Worm (Caenorhabditis elegans) whole organism, midembryonic: ENCODE results near the gene zip-7.

Source experiments
- T22C8.4 ChIP-seq: fragments of 200-800 bp; sonication (Bioruptor generic); IDR thresholded peaks from 2 replicates; pipeline ENCODE4 v1.3.6; 2022; ENCODE audit warnings: missing genetic modification characterization, missing compliant biosample characterization
- cog-1 ChIP-seq: sonication (generic microtip); optimal IDR thresholded peaks from 2 replicates; lab custom pipeline; 2016; ENCODE audit warnings: missing genetic modification characterization, missing compliant biosample characterization
- flt-1 ChIP-seq: fragments of 200-800 bp; sonication (Bioruptor generic); IDR thresholded peaks from 2 replicates; pipeline ENCODE4 v1.3.6; 2022; ENCODE audit warnings: missing genetic modification characterization, missing compliant biosample characterization
- klf-2 ChIP-seq: fragments of 200-800 bp; sonication (Bioruptor generic); conservative IDR thresholded peaks from 2 replicates; pipeline ENCODE4 v1.3.6; 2022; ENCODE audit warnings: missing genetic modification reagents, missing genetic modification characterization, missing compliant biosample characterization
- med-1 ChIP-seq: sonication (generic microtip); optimal IDR thresholded peaks from 2 replicates; lab custom pipeline; 2017; ENCODE audit warnings: missing genetic modification characterization, mild to moderate bottlenecking, missing compliant biosample characterization, antibody characterized with exemption, missing genetic modification reagents; ENCODE audit not compliant: insufficient read depth
- ref-1 ChIP-seq: fragments of 200-800 bp; sonication (Bioruptor generic); conservative IDR thresholded peaks from 2 replicates; pipeline ENCODE4 v1.3.6; 2022; ENCODE audit warnings: missing genetic modification reagents, missing genetic modification characterization, missing compliant biosample characterization
- ztf-29 ChIP-seq: fragments of 200-800 bp; sonication (Bioruptor generic); IDR thresholded peaks from 2 replicates; pipeline ENCODE4 v1.3.6; 2022; ENCODE audit warnings: missing genetic modification reagents, missing genetic modification characterization, missing compliant biosample characterization

DNA sequence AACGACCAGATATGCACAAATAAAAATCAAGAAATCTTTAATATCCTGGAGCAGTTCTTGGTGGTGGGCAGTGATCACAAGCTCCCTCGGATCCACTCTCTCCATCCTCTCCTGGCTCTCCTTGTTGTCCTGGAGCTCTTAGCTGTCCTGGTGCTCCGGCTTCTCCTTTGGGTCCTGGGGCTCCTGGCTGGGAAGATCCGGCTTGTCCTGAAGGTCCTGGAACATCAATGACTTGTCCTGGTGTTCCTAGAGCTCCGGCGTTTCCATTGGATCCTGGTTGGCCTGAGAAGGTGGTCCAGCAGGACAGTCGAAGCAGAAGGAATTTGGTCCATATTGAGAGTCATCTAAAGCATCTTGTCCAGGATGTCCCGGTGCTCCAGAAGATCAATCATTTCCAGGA lies 46.0 kb upstream of the zip-7 start:
- TF ChIP-seq klf-2 (GFP tag; lab: Robert Waterston, UW) (no peak), ref-1 (GFP tag; lab: Robert Waterston, UW) (no peak), med-1 (no peak), ztf-29 (GFP tag; lab: Robert Waterston, UW) (no peak), cog-1 (tag; lab: Kevin White, UChicago) (no peak), T22C8.4 (GFP tag; lab: Robert Waterston, UW) (no peak), flt-1 (GFP tag; lab: Robert Waterston, UW) (no peak)
